Worm (Caenorhabditis elegans) whole organism, late embryonic: ENCODE measurements around the gene aakb-1.

Experiments
- C38D4.7 ChIP-seq: fragments of 200-800 bp; sonication (Bioruptor generic); optimal IDR thresholded peaks from 2 replicates; lab custom pipeline; 2018; ENCODE audit warnings: mild to moderate bottlenecking, missing genetic modification characterization, moderate library complexity, missing compliant biosample characterization
- K02D7.2 ChIP-seq: sonication (generic microtip); optimal IDR thresholded peaks from 2 replicates; lab custom pipeline; 2017; ENCODE audit warnings: mild to moderate bottlenecking, missing genetic modification characterization, missing compliant biosample characterization
- T23F11.4 ChIP-seq: fragments of 200-800 bp; sonication (Bioruptor generic); optimal IDR thresholded peaks from 2 replicates; lab custom pipeline; 2018; ENCODE audit warnings: mild to moderate bottlenecking, missing genetic modification characterization, missing compliant biosample characterization
- ahr-1 ChIP-seq: sonication (generic microtip); optimal IDR thresholded peaks from 2 replicates; lab custom pipeline; 2016; ENCODE audit warnings: missing genetic modification characterization, missing compliant biosample characterization
- ama-1 ChIP-seq: fragments of 150-350 bp; optimal IDR thresholded peaks from 2 replicates; lab custom pipeline; 2014
- ceh-14 ChIP-seq: sonication (generic microtip); optimal IDR thresholded peaks from 2 replicates; lab custom pipeline; 2016; ENCODE audit warnings: missing genotype, missing genetic modification characterization, missing compliant biosample characterization
- ceh-19 ChIP-seq: fragments of 200-800 bp; sonication (Bioruptor generic); optimal IDR thresholded peaks from 2 replicates; lab custom pipeline; 2018; ENCODE audit warnings: mild to moderate bottlenecking, missing genetic modification characterization, missing compliant biosample characterization
- ceh-22 ChIP-seq: sonication (generic microtip); optimal IDR thresholded peaks from 2 replicates; lab custom pipeline; 2017; ENCODE audit warnings: missing biosample characterization, missing genetic modification characterization
- ceh-30 ChIP-seq: fragments of 150-350 bp; optimal IDR thresholded peaks from 2 replicates; lab custom pipeline; 2014; ENCODE audit warnings: missing biosample characterization, missing genetic modification characterization
- ceh-31 ChIP-seq: sonication (generic microtip); optimal IDR thresholded peaks from 2 replicates; lab custom pipeline; 2016; ENCODE audit warnings: missing genetic modification characterization, missing compliant biosample characterization
- ceh-34 ChIP-seq: sonication (generic microtip); optimal IDR thresholded peaks from 2 replicates; lab custom pipeline; 2016; ENCODE audit warnings: mild to moderate bottlenecking, missing genetic modification characterization, missing compliant biosample characterization
- ceh-48 ChIP-seq: sonication (generic microtip); optimal IDR thresholded peaks from 2 replicates; lab custom pipeline; 2016; ENCODE audit warnings: missing genetic modification characterization, inconsistent platforms, missing compliant biosample characterization
- ceh-6 ChIP-seq: fragments of 200-800 bp; sonication (Bioruptor generic); optimal IDR thresholded peaks from 2 replicates; lab custom pipeline; 2018; ENCODE audit warnings: mild to moderate bottlenecking, missing genetic modification characterization, missing compliant biosample characterization
- ceh-9 ChIP-seq: sonication (generic microtip); optimal IDR thresholded peaks from 2 replicates; lab custom pipeline; 2016; ENCODE audit warnings: mild to moderate bottlenecking, missing genetic modification characterization, inconsistent platforms, missing compliant biosample characterization
- dve-1 ChIP-seq: sonication (generic microtip); optimal IDR thresholded peaks from 2 replicates; lab custom pipeline; 2017; ENCODE audit warnings: antibody characterized with exemption, mild to moderate bottlenecking, missing genetic modification characterization, missing compliant biosample characterization
- elt-2 ChIP-seq: sonication (generic microtip); optimal IDR thresholded peaks from 2 replicates; lab custom pipeline; 2016; ENCODE audit warnings: missing genetic modification reagents, missing genetic modification characterization, missing compliant biosample characterization
- ets-4 ChIP-seq: sonication (generic microtip); optimal IDR thresholded peaks from 2 replicates; lab custom pipeline; 2016; ENCODE audit warnings: missing genetic modification characterization, missing compliant biosample characterization
- fkh-10 ChIP-seq: fragments of 150-350 bp; optimal IDR thresholded peaks from 2 replicates; lab custom pipeline; 2014; ENCODE audit warnings: missing biosample characterization, missing genetic modification reagents, missing genetic modification characterization
- fkh-6 ChIP-seq: sonication (generic microtip); optimal IDR thresholded peaks from 2 replicates; lab custom pipeline; 2016; ENCODE audit warnings: missing genetic modification characterization, missing compliant biosample characterization
- gmeb-2 ChIP-seq: sonication (generic microtip); optimal IDR thresholded peaks from 2 replicates; lab custom pipeline; 2016; ENCODE audit warnings: missing genetic modification characterization, inconsistent platforms, missing compliant biosample characterization
- hlh-6 ChIP-seq: sonication (generic microtip); optimal IDR thresholded peaks from 2 replicates; lab custom pipeline; 2016; ENCODE audit warnings: missing genotype, missing genetic modification characterization, missing compliant biosample characterization
- hlh-8 ChIP-seq: sonication (generic microtip); optimal IDR thresholded peaks from 2 replicates; lab custom pipeline; 2016; ENCODE audit warnings: missing genotype, missing genetic modification characterization, missing compliant biosample characterization
- lin-11 ChIP-seq: fragments of 200-800 bp; sonication (Bioruptor generic); optimal IDR thresholded peaks from 2 replicates; lab custom pipeline; 2018; ENCODE audit warnings: mild to moderate bottlenecking, missing genetic modification characterization, missing compliant biosample characterization
- madf-2 ChIP-seq: sonication (generic microtip); optimal IDR thresholded peaks from 2 replicates; lab custom pipeline; 2017; ENCODE audit warnings: missing genetic modification characterization, missing compliant biosample characterization
- nfya-1 ChIP-seq: sonication (generic microtip); optimal IDR thresholded peaks from 2 replicates; lab custom pipeline; 2017; ENCODE audit warnings: missing genetic modification characterization, mild to moderate bottlenecking, missing compliant biosample characterization, antibody characterized with exemption, moderate library complexity
- nhr-11 ChIP-seq: fragments of 150-350 bp; optimal IDR thresholded peaks from 2 replicates; lab custom pipeline; 2014; ENCODE audit warnings: missing biosample characterization, missing genetic modification characterization
- npax-4 ChIP-seq: sonication (generic microtip); optimal IDR thresholded peaks from 2 replicates; lab custom pipeline; 2016; ENCODE audit warnings: missing genetic modification characterization, missing compliant biosample characterization
- pax-1 ChIP-seq: fragments of 150-350 bp; optimal IDR thresholded peaks from 2 replicates; lab custom pipeline; 2014; ENCODE audit warnings: missing biosample characterization, missing genetic modification characterization
- pqm-1 ChIP-seq: sonication (generic microtip); optimal IDR thresholded peaks from 2 replicates; lab custom pipeline; 2016; ENCODE audit warnings: missing genetic modification characterization, missing compliant biosample characterization
- sox-4 ChIP-seq: sonication (generic microtip); optimal IDR thresholded peaks from 2 replicates; lab custom pipeline; 2017; ENCODE audit warnings: mild to moderate bottlenecking, missing genetic modification characterization, inconsistent platforms, missing compliant biosample characterization
- unc-42 ChIP-seq: sonication (generic microtip); optimal IDR thresholded peaks from 2 replicates; lab custom pipeline; 2016; ENCODE audit warnings: missing genotype, missing genetic modification characterization, missing compliant biosample characterization
- zip-5 ChIP-seq: sonication (generic microtip); optimal IDR thresholded peaks from 2 replicates; lab custom pipeline; 2016; ENCODE audit warnings: missing genetic modification characterization, missing compliant biosample characterization
- ztf-16 ChIP-seq: sonication (generic microtip); optimal IDR thresholded peaks from 2 replicates; lab custom pipeline; 2017; ENCODE audit warnings: missing genetic modification characterization, missing compliant biosample characterization

The aakb-1 gene

DNA sequence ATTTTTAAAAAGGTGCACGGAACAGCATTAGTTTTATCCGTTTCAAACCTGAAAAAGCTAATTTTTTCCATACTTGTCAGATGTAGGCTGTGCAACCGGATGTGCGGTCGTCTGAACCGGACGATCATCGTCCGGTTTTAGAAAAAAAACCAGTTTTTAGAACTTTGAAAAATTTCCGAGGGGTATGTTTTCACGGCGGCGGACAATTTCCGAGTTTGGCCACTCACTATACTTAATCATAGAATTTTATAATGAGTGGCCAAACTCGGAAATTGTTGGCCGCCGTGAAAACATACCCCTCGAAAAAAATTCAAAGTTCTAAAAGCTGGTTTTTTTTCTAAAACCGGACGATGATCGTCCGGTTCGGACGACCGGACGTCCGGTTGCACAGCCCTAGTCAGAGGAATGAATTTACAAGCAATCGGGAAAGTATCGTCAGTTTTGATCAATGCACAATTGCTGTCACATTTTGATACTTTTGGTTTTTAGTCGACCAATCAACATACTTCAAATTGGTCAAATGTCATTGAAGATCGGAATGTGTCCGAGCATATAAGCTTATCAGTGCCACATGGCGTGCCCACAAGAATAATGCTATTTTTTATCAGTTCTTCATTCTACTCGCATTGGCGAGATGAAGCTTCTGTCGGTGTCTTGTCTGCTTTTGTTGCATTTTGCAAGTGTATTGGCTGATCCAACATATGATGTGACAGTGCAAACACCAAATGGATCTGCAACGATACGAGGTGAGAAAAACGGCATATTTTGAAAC is 4.3 kb downstream of the aakb-1 start, which contains the start of gene cest-13:
TSS of gene cest-13 (plus strand) at position 562 of the 772 bp plus-strand sequence.
- no peak for TF ChIP-seq fkh-10 (GFP tag; lab: Kevin White, UChicago)
- TF ChIP-seq ceh-34 (tag; lab: Kevin White, UChicago) = no peak
- no peak for TF ChIP-seq T23F11.4 (GFP tag; lab: Kevin White, UChicago)
- TF ChIP-seq K02D7.2 (tag; lab: Kevin White, UChicago) = no peak
- no peak for TF ChIP-seq ceh-31 (tag; lab: Kevin White, UChicago)
- TF ChIP-seq ceh-6 (GFP tag; lab: Kevin White, UChicago) = no peak
- no peak for TF ChIP-seq ztf-16
- TF ChIP-seq lin-11 (tag; lab: Kevin White, UChicago) = no peak
- TF ChIP-seq pax-1 (tag; lab: Kevin White, UChicago) = no peak
- no peak for TF ChIP-seq ceh-9 (tag; lab: Kevin White, UChicago)
- TF ChIP-seq, all 69 proteins: peak for 0

DNA sequence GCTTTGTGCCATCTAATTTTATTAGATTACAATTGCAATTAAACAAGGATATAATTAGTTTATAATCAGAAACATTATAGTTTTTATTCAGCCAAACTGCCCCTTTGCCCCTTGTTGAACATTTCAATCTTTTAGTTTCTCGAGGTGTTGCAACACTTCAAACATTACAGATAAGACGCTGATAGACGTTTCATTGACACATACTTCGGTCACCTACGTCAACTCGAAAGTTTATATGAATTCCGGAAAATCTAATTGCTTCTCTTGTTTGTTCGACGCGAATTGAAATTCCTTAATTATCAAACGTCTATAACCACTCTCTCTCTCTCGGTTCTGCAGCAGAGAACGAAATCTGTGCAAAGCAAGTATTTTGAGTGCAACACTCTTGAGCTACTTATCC is 11.7 kb downstream of the aakb-1 start:
- TF ChIP-seq pax-1 (tag; lab: Kevin White, UChicago) (no peak), ama-1 (lab: Kevin White, UChicago) (no peak), hlh-8 (no peak), ceh-48 (tag; lab: Kevin White, UChicago) (no peak), nfya-1 (tag; lab: Kevin White, UChicago) (no peak)

DNA sequence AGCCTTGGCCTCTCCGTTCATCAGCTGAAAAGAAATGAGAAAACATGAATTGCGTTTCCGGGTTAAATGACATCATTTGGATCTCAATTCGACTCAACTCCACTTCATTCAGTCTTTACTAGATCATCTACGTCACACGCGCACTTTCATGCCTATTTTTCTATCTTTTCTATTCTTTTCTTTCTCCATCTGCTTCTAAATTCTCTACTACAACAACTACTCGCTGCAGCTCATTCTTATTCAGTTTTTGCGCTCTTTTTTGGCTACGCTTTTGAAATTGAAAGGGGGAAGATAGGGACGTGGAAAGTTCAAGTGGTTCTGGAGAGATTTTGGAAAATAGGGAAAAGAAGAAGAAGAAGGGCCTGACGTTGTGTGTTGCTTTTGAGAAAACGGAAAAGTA is 13.0 kb downstream of the aakb-1 start:
- TF ChIP-seq hlh-6 (tag; lab: Kevin White, UChicago) (no peak), dve-1 (tag; lab: Kevin White, UChicago) (no peak), nfya-1 (tag; lab: Kevin White, UChicago) (peak; percentile 14), unc-42 (peak; percentile 86), ceh-31 (tag; lab: Kevin White, UChicago) (peak; percentile 34)
- TF ChIP-seq, all 69 proteins: peak for 3

DNA sequence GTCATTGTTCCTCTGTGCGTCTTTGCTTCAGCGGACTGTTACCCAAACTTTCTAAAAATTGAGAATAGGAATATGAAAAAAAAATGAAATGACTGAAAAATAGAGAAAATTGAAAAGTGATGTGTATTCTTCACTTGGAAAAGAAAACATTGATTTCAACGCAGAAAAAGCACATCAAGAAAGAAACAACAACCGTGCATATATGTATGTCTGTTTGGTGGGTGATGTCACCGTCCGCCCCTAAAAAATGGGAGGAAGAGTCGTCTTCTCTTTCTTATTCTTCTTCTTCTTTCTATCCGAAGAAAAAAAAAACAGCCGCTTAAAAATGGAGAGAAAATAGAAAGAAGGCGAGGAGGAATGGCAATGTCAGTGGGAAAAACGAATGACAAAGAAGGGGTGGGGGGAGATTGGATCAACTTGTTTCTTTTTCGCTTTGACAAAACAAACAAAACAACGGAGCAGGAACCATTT is 15.0 kb downstream of the aakb-1 start, which contains the start of gene nkb-3:
TSS of gene nkb-3 (minus strand) at position 51 of the 471 bp plus-strand sequence.
- no peak for TF ChIP-seq ceh-48 (tag; lab: Kevin White, UChicago)
- TF ChIP-seq ceh-14 (tag; lab: Kevin White, UChicago) = no peak
- no peak for TF ChIP-seq C38D4.7 (GFP tag; lab: Kevin White, UChicago)
- no peak for TF ChIP-seq zip-5 (tag; lab: Kevin White, UChicago)
- TF ChIP-seq npax-4 = no peak
- TF ChIP-seq ceh-19 (GFP tag; lab: Kevin White, UChicago) = no peak
- TF ChIP-seq ceh-30 (tag; lab: Kevin White, UChicago) = no peak
- TF ChIP-seq, all 69 proteins: peak for 0

DNA sequence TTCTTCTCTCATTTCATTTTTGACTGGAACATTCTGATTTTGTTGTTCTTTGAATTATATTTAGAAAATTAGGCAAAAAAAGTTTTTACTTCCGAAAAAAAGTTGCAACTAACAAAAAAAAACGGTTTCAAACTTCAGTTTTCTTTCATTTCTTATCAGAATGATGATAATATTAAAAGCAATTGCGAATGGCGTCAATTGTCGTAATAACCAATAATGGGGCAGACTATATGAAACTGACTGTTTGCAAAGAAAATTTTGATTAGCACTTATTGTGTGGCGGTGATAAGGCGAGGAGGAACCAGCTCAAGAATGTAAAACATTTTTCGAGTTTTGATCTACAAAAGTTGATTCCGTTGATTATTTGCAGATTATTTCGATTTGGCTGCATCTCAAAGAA is 17.2 kb downstream of the aakb-1 start:
- TF ChIP-seq elt-2 (tag; lab: Kevin White, UChicago) (peak; percentile 65), fkh-6 (tag; lab: Kevin White, UChicago) (no peak)
- TF ChIP-seq, all 69 proteins: peak for 1

DNA sequence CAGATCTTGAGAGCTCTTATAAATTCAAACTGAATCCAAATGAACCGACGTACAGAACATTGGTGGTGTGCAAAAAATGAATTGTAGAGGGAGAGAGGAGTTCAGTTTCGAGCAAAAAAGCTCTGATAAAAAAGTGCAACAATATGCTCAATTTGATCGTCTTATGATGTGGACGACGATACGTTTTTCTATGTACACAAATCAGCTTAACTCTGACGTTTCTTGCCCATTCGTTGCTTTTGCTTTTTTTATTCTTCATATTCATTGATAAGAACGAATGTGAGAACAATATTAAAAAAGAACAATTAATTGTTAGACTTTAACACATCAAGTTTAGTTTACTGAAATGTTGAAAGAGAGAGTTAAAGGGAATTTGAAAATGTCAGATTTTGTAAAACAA is 18.6 kb downstream of the aakb-1 start:
- TF ChIP-seq nhr-11 (tag; lab: Kevin White, UChicago) = no peak
- no peak for TF ChIP-seq ahr-1
- no peak for TF ChIP-seq gmeb-2 (tag; lab: Kevin White, UChicago)
- TF ChIP-seq ceh-30 (tag; lab: Kevin White, UChicago) = no peak
- TF ChIP-seq ceh-22 = no peak
- no peak for TF ChIP-seq dve-1 (tag; lab: Kevin White, UChicago)
- no peak for TF ChIP-seq T23F11.4 (GFP tag; lab: Kevin White, UChicago)
- no peak for TF ChIP-seq lin-11 (tag; lab: Kevin White, UChicago)
- no peak for TF ChIP-seq ets-4
- no peak for TF ChIP-seq madf-2 (tag; lab: Kevin White, UChicago)
- no peak for TF ChIP-seq pqm-1 (tag; lab: Kevin White, UChicago)
- no peak for TF ChIP-seq sox-4 (tag; lab: Kevin White, UChicago)
